Worm (Caenorhabditis elegans): ENCODE measurements around the gene Y39A1A.22.

The Y39A1A.22 gene

DNA sequence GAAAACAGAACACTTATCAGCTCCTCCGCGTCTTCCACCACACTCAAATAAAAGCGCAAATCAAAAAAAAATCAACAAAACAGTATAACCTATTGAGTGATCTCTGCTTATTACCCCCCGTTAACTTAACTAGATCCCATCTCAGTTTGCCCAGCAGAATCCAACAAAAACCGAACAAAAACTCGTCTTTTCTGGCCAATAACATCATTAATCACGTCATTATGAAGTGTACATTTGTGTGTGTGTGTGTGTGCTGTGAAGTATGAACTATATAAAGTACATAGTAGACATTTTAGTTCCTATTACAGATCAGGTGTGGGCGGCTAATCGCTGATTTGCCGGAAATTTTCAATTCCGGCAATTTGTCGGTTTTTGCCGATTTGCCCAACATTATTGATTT, 11.2 kb upstream of the Y39A1A.22 start:
- TF ChIP-seq cog-1 (tag; optimal IDR thresholded peaks at IDR 0.05): no peak
- no peak for TF ChIP-seq ref-1 (GFP tag; conservative IDR thresholded peaks at IDR 0.05)
- no peak for TF ChIP-seq tab-1 (GFP tag; IDR thresholded peaks at IDR 0.05)
- TF ChIP-seq ztf-29 (GFP tag; IDR thresholded peaks at IDR 0.05): no peak
- no peak for TF ChIP-seq flt-1 (GFP tag; IDR thresholded peaks at IDR 0.05)
- TF ChIP-seq med-1 (GFP tag; optimal IDR thresholded peaks at IDR 0.05; ENCODE audit: insufficient read depth): no peak
- TF ChIP-seq ztf-23 (GFP tag; IDR thresholded peaks at IDR 0.05): no peak
- TF ChIP-seq T22C8.4 (GFP tag; IDR thresholded peaks at IDR 0.05): no peak
- TF ChIP-seq klf-2 (GFP tag; conservative IDR thresholded peaks at IDR 0.05): no peak

DNA sequence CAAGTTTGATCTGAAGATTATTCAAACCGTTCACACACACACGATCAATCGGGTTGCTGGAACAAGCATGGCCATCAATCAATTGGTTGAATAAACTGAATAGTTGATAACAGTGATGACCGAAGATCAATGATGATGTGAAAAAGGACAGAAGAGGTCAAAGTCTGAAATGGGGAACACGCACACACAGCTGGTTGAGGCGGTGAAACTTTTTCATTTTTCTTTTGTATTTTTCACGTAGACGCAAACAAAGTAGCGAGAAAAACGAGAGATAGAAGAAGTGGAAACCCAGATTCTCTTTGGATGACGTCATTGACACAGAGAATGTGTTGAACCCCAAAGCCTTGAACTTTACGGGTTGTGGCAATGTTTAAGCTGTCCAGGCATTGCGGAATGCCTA, 10.7 kb upstream of the Y39A1A.22 start:
- no peak for TF ChIP-seq med-1 (GFP tag; optimal IDR thresholded peaks at IDR 0.05; ENCODE audit: insufficient read depth)

DNA sequence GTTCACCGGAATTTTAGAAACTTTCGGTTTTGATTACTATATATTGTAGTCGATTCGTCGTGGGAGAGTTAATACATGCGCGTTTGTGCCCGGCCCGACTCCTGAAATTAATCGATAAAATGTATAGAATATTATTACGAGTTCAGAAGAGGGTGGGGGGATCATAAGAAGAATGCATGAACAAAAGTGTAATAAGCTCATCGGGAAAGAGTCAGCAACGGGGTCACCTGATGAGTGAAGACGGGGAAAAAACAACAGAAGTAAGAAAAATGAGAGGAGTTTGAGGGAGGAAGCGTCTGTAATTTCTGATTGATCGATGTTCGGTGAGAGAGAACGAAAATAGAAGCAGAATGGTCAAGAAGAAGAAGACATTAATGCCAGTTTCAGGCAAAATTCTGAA, 9.3 kb upstream of the Y39A1A.22 start, which contains the start of gene W09D10.4:
Gene W09D10.4, minus strand, starts transcription at position 101 of the 400 bp plus-strand sequence.
- no peak for TF ChIP-seq T22C8.4 (GFP tag; IDR thresholded peaks at IDR 0.05)
- no peak for TF ChIP-seq ztf-23 (GFP tag; IDR thresholded peaks at IDR 0.05)
- no peak for TF ChIP-seq cog-1 (tag; optimal IDR thresholded peaks at IDR 0.05)
- no peak for TF ChIP-seq flt-1 (GFP tag; IDR thresholded peaks at IDR 0.05)
- TF ChIP-seq med-1 (GFP tag; optimal IDR thresholded peaks at IDR 0.05; ENCODE audit: insufficient read depth): no peak
- no peak for TF ChIP-seq ztf-29 (GFP tag; IDR thresholded peaks at IDR 0.05)
- no peak for TF ChIP-seq ref-1 (GFP tag; conservative IDR thresholded peaks at IDR 0.05)

DNA sequence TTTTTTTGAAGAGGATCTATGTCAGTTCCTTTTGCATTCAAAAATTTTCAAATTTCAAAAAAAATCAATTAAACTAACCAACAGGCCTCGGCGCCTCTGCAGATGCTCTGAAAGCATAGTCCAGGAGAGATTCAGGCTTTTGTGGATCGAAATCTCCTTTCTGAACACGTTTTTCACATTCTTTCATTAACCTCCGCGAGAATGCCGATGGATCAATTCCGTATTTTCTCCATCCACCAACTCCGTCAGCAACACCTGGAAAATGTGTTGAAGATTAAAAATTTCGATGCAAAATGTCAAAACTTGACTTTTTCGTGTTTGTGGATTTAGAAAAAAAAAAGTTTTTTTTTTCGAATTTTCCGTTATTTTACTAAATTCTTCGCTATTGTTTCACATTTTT, 7.7 kb upstream of the Y39A1A.22 start:
- TF ChIP-seq med-1 (GFP tag; optimal IDR thresholded peaks at IDR 0.05; ENCODE audit: insufficient read depth) (no peak), klf-2 (GFP tag; conservative IDR thresholded peaks at IDR 0.05) (no peak), tab-1 (GFP tag; IDR thresholded peaks at IDR 0.05) (no peak), ztf-29 (GFP tag; IDR thresholded peaks at IDR 0.05) (no peak), T22C8.4 (GFP tag; IDR thresholded peaks at IDR 0.05) (no peak), ztf-23 (GFP tag; IDR thresholded peaks at IDR 0.05) (no peak), flt-1 (GFP tag; IDR thresholded peaks at IDR 0.05) (no peak)

DNA sequence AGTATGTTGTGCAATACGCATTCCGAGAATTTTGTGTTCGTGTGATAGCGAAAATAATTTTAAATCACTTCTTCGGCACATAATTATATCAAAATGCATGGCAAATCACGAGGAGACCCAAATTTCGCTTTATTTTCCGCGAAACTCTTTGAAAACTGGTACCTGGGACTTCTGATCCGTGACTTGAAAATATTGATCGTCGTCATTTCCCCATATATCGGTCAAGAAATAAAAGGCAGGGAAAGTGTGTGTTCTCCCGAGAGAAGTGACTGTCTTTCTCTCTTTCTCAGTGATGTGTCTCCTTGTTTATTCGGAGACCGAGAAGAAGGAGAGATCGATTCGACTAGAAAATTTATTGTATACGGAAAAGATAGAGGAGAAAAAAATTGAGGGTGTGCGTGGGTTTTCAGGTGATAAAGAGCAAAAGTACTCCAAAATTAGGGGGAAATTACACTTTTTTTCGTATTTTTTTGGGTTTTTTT, 4.4 kb upstream of the Y39A1A.22 start, which contains the start of gene W09D10.5:
Gene W09D10.5, minus strand, starts transcription at position 345 of the 482 bp plus-strand sequence.
- no peak for TF ChIP-seq T22C8.4 (GFP tag; IDR thresholded peaks at IDR 0.05)
- 0 out of 2 replicates have a peak, but pooled peaks have one; percentile 6 for TF ChIP-seq flt-1 (GFP tag; IDR thresholded peaks at IDR 0.05)

DNA sequence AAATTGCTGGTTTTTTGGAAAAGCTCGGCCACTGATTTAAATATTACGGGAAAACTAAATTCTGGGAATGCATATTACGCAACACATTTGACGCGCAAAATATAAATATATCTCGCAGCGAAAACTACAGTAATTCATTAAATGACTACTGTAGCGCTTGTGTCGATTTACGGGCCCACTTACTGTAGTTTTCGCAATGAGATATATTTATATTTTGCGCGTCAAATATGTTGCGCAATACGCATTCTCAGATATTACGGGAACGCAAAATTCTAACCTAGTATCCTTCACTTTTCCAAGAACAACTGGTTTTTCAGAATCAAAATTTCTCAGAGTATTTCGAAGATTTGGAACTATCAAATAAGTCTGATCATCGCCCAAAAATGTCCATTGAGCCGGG, 2.8 kb upstream of the Y39A1A.22 start:
- TF ChIP-seq tab-1 (GFP tag; IDR thresholded peaks at IDR 0.05) (no peak), klf-2 (GFP tag; conservative IDR thresholded peaks at IDR 0.05) (no peak), ref-1 (GFP tag; conservative IDR thresholded peaks at IDR 0.05) (no peak), ztf-23 (GFP tag; IDR thresholded peaks at IDR 0.05) (no peak), flt-1 (GFP tag; IDR thresholded peaks at IDR 0.05) (no peak), ztf-29 (GFP tag; IDR thresholded peaks at IDR 0.05) (no peak), cog-1 (tag; optimal IDR thresholded peaks at IDR 0.05) (no peak), T22C8.4 (GFP tag; IDR thresholded peaks at IDR 0.05) (no peak), med-1 (GFP tag; optimal IDR thresholded peaks at IDR 0.05; ENCODE audit: insufficient read depth) (no peak)

DNA sequence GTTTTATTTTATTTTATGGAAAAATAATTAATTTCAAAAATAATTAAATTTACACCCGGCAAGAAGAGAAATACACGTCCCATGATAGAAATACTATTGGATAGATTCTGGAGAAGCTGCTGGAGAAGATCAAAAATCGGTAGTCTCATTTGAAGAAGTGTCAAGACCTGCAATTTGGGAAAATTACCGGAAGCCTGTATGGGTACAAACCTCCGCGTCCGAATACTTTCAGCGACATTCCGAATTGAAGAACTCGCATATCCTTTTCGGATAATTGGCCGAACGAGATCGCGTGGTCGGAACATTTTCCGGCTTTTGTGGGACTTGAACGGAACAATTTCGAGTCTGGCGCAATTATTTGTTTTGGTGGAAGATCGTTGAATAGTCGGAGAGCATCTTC, 1.7 kb upstream of the Y39A1A.22 start:
- TF ChIP-seq klf-2 (GFP tag; conservative IDR thresholded peaks at IDR 0.05) (no peak), T22C8.4 (GFP tag; IDR thresholded peaks at IDR 0.05) (no peak), ref-1 (GFP tag; conservative IDR thresholded peaks at IDR 0.05) (no peak), flt-1 (GFP tag; IDR thresholded peaks at IDR 0.05) (no peak), med-1 (GFP tag; optimal IDR thresholded peaks at IDR 0.05; ENCODE audit: insufficient read depth) (no peak), ztf-23 (GFP tag; IDR thresholded peaks at IDR 0.05) (no peak), tab-1 (GFP tag; IDR thresholded peaks at IDR 0.05) (no peak), cog-1 (tag; optimal IDR thresholded peaks at IDR 0.05) (no peak), ztf-29 (GFP tag; IDR thresholded peaks at IDR 0.05) (no peak)

DNA sequence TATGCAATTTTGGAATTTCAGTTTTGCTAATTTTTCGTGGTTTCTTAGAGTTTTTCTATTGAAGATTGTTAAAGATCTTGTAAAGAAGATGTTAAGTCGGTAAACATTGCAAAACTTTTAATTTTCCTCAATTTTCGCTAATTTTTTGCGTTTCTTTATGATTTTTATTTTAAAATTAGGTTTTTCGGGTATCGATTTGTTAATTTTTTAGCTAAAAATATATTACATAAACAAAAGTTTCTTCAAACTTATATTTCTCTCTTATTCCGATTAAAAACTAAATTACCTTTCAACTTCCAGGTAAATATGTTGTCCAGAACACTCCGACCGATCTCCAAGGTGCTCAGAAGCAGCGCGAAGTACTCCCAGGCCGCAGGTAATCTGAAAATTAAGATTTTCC, 633 bp upstream of the Y39A1A.22 start, which contains the start of gene mrpl-12:
Gene mrpl-12, plus strand, starts transcription at position 301 of the 400 bp plus-strand sequence.
- TF ChIP-seq klf-2 (GFP tag; conservative IDR thresholded peaks at IDR 0.05): no peak
- TF ChIP-seq tab-1 (GFP tag; IDR thresholded peaks at IDR 0.05): no peak
- no peak for TF ChIP-seq ztf-29 (GFP tag; IDR thresholded peaks at IDR 0.05)
- TF ChIP-seq flt-1 (GFP tag; IDR thresholded peaks at IDR 0.05): no peak
- no peak for TF ChIP-seq ref-1 (GFP tag; conservative IDR thresholded peaks at IDR 0.05)
- no peak for TF ChIP-seq cog-1 (tag; optimal IDR thresholded peaks at IDR 0.05)
- TF ChIP-seq T22C8.4 (GFP tag; IDR thresholded peaks at IDR 0.05): no peak
- TF ChIP-seq ztf-23 (GFP tag; IDR thresholded peaks at IDR 0.05): no peak
- TF ChIP-seq med-1 (GFP tag; optimal IDR thresholded peaks at IDR 0.05; ENCODE audit: insufficient read depth): no peak

DNA sequence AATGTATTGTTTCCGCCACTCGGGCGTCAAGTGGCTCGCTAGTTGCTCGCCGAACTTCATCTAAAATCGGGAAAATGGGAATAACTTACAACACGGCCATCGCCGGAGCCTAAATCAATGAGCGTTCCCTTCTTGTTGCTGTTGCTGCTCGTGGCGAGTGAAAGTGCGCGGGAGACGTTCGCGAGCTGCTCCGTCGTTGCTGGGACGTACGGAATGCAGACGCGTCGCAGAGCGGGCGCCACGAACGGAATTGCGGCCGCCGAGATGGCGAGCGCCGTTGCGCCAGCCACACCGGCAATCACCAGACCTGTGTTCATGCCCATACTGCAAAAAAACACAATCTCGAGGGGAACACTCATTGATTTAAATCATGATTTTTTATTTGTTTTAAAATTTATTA, 347 bp downstream of the Y39A1A.22 start:
- TF ChIP-seq T22C8.4 (GFP tag; IDR thresholded peaks at IDR 0.05): no peak
- TF ChIP-seq klf-2 (GFP tag; conservative IDR thresholded peaks at IDR 0.05): no peak
- 0 out of 2 replicates have a peak, but pooled peaks have one; percentile 43 for TF ChIP-seq tab-1 (GFP tag; IDR thresholded peaks at IDR 0.05)
- no peak for TF ChIP-seq ref-1 (GFP tag; conservative IDR thresholded peaks at IDR 0.05)
- TF ChIP-seq ztf-29 (GFP tag; IDR thresholded peaks at IDR 0.05): no peak
- no peak for TF ChIP-seq ztf-23 (GFP tag; IDR thresholded peaks at IDR 0.05)
- TF ChIP-seq flt-1 (GFP tag; IDR thresholded peaks at IDR 0.05): no peak

DNA sequence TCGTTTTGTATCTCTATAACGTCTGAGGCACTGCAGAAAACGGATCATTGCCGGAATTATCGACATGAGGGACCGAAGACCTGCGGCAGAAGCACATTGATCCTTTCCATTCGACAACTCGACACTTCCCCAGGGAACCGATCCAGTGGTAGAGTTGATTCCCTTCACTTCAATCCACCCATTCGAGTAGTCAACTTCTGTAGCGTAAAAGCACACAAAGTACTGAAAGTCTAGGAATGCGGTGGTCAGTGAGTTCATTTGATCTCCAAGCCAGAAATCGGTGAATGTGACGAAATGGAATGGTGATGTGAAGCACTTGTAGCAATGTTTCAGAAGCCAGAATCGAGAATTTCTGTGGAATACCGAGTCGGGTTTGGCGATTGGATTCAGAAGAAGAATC, 2.3 kb downstream of the Y39A1A.22 start:
- TF ChIP-seq tab-1 (GFP tag; IDR thresholded peaks at IDR 0.05) (no peak), ztf-29 (GFP tag; IDR thresholded peaks at IDR 0.05) (no peak), T22C8.4 (GFP tag; IDR thresholded peaks at IDR 0.05) (no peak), ref-1 (GFP tag; conservative IDR thresholded peaks at IDR 0.05) (no peak), klf-2 (GFP tag; conservative IDR thresholded peaks at IDR 0.05) (no peak), ztf-23 (GFP tag; IDR thresholded peaks at IDR 0.05) (no peak), med-1 (GFP tag; optimal IDR thresholded peaks at IDR 0.05; ENCODE audit: insufficient read depth) (no peak), flt-1 (GFP tag; IDR thresholded peaks at IDR 0.05) (no peak), cog-1 (tag; optimal IDR thresholded peaks at IDR 0.05) (no peak)

Data from whole organism, midembryonic.